Worm (Caenorhabditis elegans): Measurements from ENCODE around the gene npr-24.
A peak's percentile ranks its signal among the peaks of the same experiment; 100 is the strongest.

Gene npr-24

ce11 chrX:17527377-17527776 is 40.7 kb upstream of the npr-24 start:
- TF ChIP-seq egl-13 (tag; optimal IDR thresholded peaks at IDR 0.05) (no peak), pqm-1 (tag; optimal IDR thresholded peaks at IDR 0.05) (no peak), pag-3 (tag; optimal IDR thresholded peaks at IDR 0.05; ENCODE audit: borderline replicate concordance, insufficient read depth) (no peak)

DNA sequence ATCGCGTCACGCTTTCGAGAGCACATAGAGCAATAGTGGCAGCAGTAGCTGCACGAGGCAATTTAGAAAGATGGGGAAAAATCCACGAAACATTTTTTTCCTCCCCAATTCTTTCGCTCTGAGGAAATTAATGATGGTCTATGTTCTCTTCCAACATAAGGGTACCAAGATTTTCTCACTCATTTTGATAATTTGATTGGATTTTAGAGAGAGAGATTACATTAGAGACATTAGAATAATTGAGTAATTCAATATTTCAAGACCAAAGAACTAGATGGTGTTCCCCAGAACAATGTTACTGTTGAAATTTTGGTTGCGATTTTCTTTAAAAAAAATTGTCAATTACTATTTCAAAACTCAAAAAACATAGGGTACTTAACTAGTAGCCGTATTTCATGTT is 34.8 kb upstream of the npr-24 start:
- peak in 1 of 2 experiments; percentile 17 for TF ChIP-seq lsy-2 (tag; optimal IDR thresholded peaks at IDR 0.05)
- TF ChIP-seq egl-27 (tag; optimal IDR thresholded peaks at IDR 0.05), result no peak

ce11 chrX:17519476-17519875 is 32.8 kb upstream of the npr-24 start:
- TF ChIP-seq sptf-1 (tag; optimal IDR thresholded peaks at IDR 0.05) (no peak), ama-1 (optimal IDR thresholded peaks at IDR 0.05) (no peak), grh-1 (GFP tag; IDR thresholded peaks at IDR 0.05) (no peak), irx-1 (tag; optimal IDR thresholded peaks at IDR 0.05) (no peak), xbp-1 (tag; optimal IDR thresholded peaks at IDR 0.05) (peak; percentile 3), efl-3 (GFP tag; optimal IDR thresholded peaks at IDR 0.05) (no peak), ceh-82 (tag; optimal IDR thresholded peaks at IDR 0.05) (peak in 2 of 3 experiments; percentile 7 to 24), elt-2 (tag; optimal IDR thresholded peaks at IDR 0.05) (no peak), pqm-1 (tag; optimal IDR thresholded peaks at IDR 0.05) (no peak), unc-130 (tag; optimal IDR thresholded peaks at IDR 0.05) (no peak), fos-1 (tag; optimal IDR thresholded peaks at IDR 0.05) (no peak), egl-13 (tag; optimal IDR thresholded peaks at IDR 0.05) (peak; percentile 25), ztf-4 (tag; optimal IDR thresholded peaks at IDR 0.05) (no peak), mef-2 (tag; optimal IDR thresholded peaks at IDR 0.05) (no peak), unc-98 (GFP tag; IDR thresholded peaks at IDR 0.05) (no peak), unc-86 (tag; optimal IDR thresholded peaks at IDR 0.05) (peak; percentile 46), nhr-12 (tag; optimal IDR thresholded peaks at IDR 0.05) (no peak), swsn-7 (tag; optimal IDR thresholded peaks at IDR 0.05) (peak; percentile 34), fkh-4 (tag; optimal IDR thresholded peaks at IDR 0.05; ENCODE audit: borderline replicate concordance) (no peak), C04F5.9 (tag; optimal IDR thresholded peaks at IDR 0.05) (no peak), Y116A8C.19 (tag; optimal IDR thresholded peaks at IDR 0.05; ENCODE audit: borderline replicate concordance) (no peak), isw-1 (GFP tag; IDR thresholded peaks at IDR 0.05) (no peak; the same call in 1 of the 2 replicates), ceh-90 (tag; optimal IDR thresholded peaks at IDR 0.05) (no peak), C34B4.2 (tag; optimal IDR thresholded peaks at IDR 0.05) (no peak), snpc-4 (tag; optimal IDR thresholded peaks at IDR 0.05) (no peak), unc-30 (tag; optimal IDR thresholded peaks at IDR 0.05) (no peak), jun-1 (tag; optimal IDR thresholded peaks at IDR 0.05) (no peak), rnt-1 (tag; optimal IDR thresholded peaks at IDR 0.05) (peak; percentile 46), hlh-17 (GFP tag; optimal IDR thresholded peaks at IDR 0.05; ENCODE audit: borderline replicate concordance) (no peak), nhr-28 (tag; optimal IDR thresholded peaks at IDR 0.05) (no peak), skn-1 (tag; optimal IDR thresholded peaks at IDR 0.05) (peak; percentile 16), sup-37 (GFP tag; optimal IDR thresholded peaks at IDR 0.05) (no peak), pax-3 (tag; optimal IDR thresholded peaks at IDR 0.05) (no peak), lin-35 (GFP tag; optimal IDR thresholded peaks at IDR 0.05) (peak in 1 of 2 experiments; percentile 7), alr-1 (tag; optimal IDR thresholded peaks at IDR 0.05; ENCODE audit: borderline replicate concordance) (no peak), tbx-2 (tag; optimal IDR thresholded peaks at IDR 0.05) (peak; percentile 61), mep-1 (tag; optimal IDR thresholded peaks at IDR 0.05) (peak; percentile 3), zip-4 (GFP tag; optimal IDR thresholded peaks at IDR 0.05) (no peak), fkh-10 (GFP tag; optimal IDR thresholded peaks at IDR 0.05) (peak; percentile 66), lin-13 (GFP tag; optimal IDR thresholded peaks at IDR 0.05) (no peak), dpl-1 (GFP tag; optimal IDR thresholded peaks at IDR 0.05) (no peak), sox-4 (tag; optimal IDR thresholded peaks at IDR 0.05) (no peak), mab-9 (GFP tag; IDR thresholded peaks at IDR 0.05) (no peak), dsc-1 (tag; optimal IDR thresholded peaks at IDR 0.05) (peak; percentile 6), blmp-1 (tag; optimal IDR thresholded peaks at IDR 0.05) (no peak), lin-14 (GFP tag; optimal IDR thresholded peaks at IDR 0.05) (peak; percentile 85)

Data from whole organism, L1 larva.